Fruit fly (Drosophila melanogaster) S2 (cell line): ENCODE measurements around the gene Pp1-13C.

Experiments
- CG8478 ChIP-seq: fragments of >200 bp; optimal IDR thresholded peaks from 2 replicates; lab custom pipeline; 2018
- CTCF ChIP-seq, 2 experiments: fragments of >200 bp; optimal IDR thresholded peaks; 2 replicates each; lab custom pipeline; 2018

DNA sequence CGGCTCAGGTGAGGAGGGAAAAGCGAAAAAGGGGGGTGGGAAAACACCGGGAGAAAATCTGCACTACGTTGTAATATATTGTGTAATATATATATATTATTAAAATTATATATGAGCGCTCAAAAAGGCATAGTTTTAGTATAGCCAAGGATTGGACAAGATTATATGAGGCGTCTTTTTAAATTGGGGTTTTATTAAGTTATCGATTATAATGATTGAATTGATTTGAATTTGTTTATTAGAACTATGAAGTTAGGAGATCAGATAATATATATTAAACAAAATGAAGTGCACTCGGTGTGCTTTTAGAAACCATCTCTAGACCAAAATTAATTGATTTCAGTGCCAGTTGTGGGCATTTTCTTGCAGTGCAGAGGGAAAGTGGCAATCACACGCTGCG lies 2.8 kb upstream of the Pp1-13C start:
- TF ChIP-seq CTCF (optimal IDR thresholded peaks at IDR 0.05; lab: Kevin White, UChicago) (no peak), CG8478 (lab: Kevin White, UChicago) (no peak)
